Fruit fly (Drosophila melanogaster) whole organism, embryonic: ENCODE data around the gene CG45676.

Experiments
- B-H2 ChIP-seq: fragments of 200-800 bp; sonication (Bioruptor generic); optimal IDR thresholded peaks from 2 replicates; lab custom pipeline; 2018; ENCODE audit warnings: missing biosample characterization, mild to moderate bottlenecking, missing genetic modification characterization
- Blimp-1 ChIP-seq: fragments of 200-800 bp; sonication (Bioruptor generic); optimal IDR thresholded peaks from 3 replicates; lab custom pipeline; 2018; ENCODE audit warnings: missing biosample characterization, missing genetic modification characterization, mild to moderate bottlenecking, moderate library complexity, missing genetic modification reagents
- CG1024 ChIP-seq: fragments of 200-800 bp; sonication (Bioruptor generic); IDR thresholded peaks from 2 replicates; pipeline ENCODE4 v1.3.6; 2022; ENCODE audit warnings: missing biosample characterization, missing genetic modification characterization
- CG10274 ChIP-seq: fragments of 200-800 bp; sonication (Bioruptor generic); optimal IDR thresholded peaks from 3 replicates; lab custom pipeline; 2017; ENCODE audit warnings: missing biosample characterization, mild to moderate bottlenecking, missing genetic modification characterization
- CG1233 ChIP-seq: fragments of 200-800 bp; sonication (Bioruptor generic); optimal IDR thresholded peaks from 4 replicates; lab custom pipeline; 2018; ENCODE audit warnings: missing biosample characterization, mild to moderate bottlenecking, missing genetic modification characterization
- CG14710 ChIP-seq: fragments of 200-800 bp; sonication (Bioruptor generic); optimal IDR thresholded peaks from 3 replicates; lab custom pipeline; 2019; ENCODE audit warnings: missing biosample characterization, mild to moderate bottlenecking, missing genetic modification characterization, moderate library complexity
- CG15514 ChIP-seq: fragments of 200-800 bp; sonication (Bioruptor generic); optimal IDR thresholded peaks from 3 replicates; lab custom pipeline; 2017; ENCODE audit warnings: missing biosample characterization, missing genetic modification characterization, mild to moderate bottlenecking, moderate library complexity, missing genetic modification reagents
- CG17359 ChIP-seq: fragments of 200-800 bp; sonication (Bioruptor generic); optimal IDR thresholded peaks from 3 replicates; lab custom pipeline; 2018; ENCODE audit warnings: missing biosample characterization, mild to moderate bottlenecking, missing genetic modification characterization, moderate library complexity
- CG17829 ChIP-seq: fragments of 200-800 bp; optimal IDR thresholded peaks from 2 replicates; lab custom pipeline; 2019; ENCODE audit warnings: missing biosample characterization, mild to moderate bottlenecking, missing genetic modification characterization, moderate library complexity
- CG2129 ChIP-seq: fragments of 200-800 bp; sonication (Bioruptor generic); IDR thresholded peaks from 2 replicates; pipeline ENCODE4 v1.3.6; 2022; ENCODE audit warnings: missing biosample characterization, missing genetic modification characterization; ENCODE audit not compliant: partially characterized antibody
- CG30403 ChIP-seq: fragments of 200-800 bp; sonication (Bioruptor generic); optimal IDR thresholded peaks from 3 replicates; lab custom pipeline; 2016; ENCODE audit warnings: missing biosample characterization, missing genetic modification characterization
- CG3065 ChIP-seq: fragments of 200-800 bp; sonication (Bioruptor generic); optimal IDR thresholded peaks from 2 replicates; lab custom pipeline; 2016; ENCODE audit warnings: missing biosample characterization, missing genetic modification characterization
- CG3847 ChIP-seq: fragments of 200-800 bp; sonication (Bioruptor generic); IDR thresholded peaks from 2 replicates; pipeline ENCODE4 v1.3.6; 2022; ENCODE audit warnings: missing biosample characterization, missing genetic modification characterization
- CG3995 ChIP-seq: fragments of 200-800 bp; sonication (Bioruptor generic); optimal IDR thresholded peaks from 3 replicates; lab custom pipeline; 2016; ENCODE audit warnings: missing biosample characterization, missing genetic modification characterization
- CG6272 ChIP-seq: fragments of 200-800 bp; sonication (Bioruptor generic); IDR thresholded peaks from 2 replicates; pipeline ENCODE4 v1.3.6; 2022; ENCODE audit warnings: missing biosample characterization, missing genetic modification characterization
- CG6654 ChIP-seq: fragments of 200-800 bp; sonication (Bioruptor generic); optimal IDR thresholded peaks from 2 replicates; lab custom pipeline; 2017; ENCODE audit warnings: missing biosample characterization, mild to moderate bottlenecking, missing genetic modification characterization
- CG6791 ChIP-seq: fragments of 200-800 bp; sonication (Bioruptor generic); IDR thresholded peaks from 3 replicates; pipeline ENCODE4 v1.3.6; 2022; ENCODE audit warnings: missing biosample characterization, missing genetic modification characterization; ENCODE audit not compliant: partially characterized antibody
- CG7372 ChIP-seq: fragments of 200-800 bp; sonication (Bioruptor generic); IDR thresholded peaks from 2 replicates; pipeline ENCODE4 v1.3.6; 2022; ENCODE audit warnings: missing biosample characterization, missing genetic modification characterization
- CG8478 ChIP-seq: fragments of >200 bp; optimal IDR thresholded peaks from 2 replicates; lab custom pipeline; 2018
- CkIIα-i1 ChIP-seq: fragments of 200-800 bp; sonication (Bioruptor generic); IDR thresholded peaks from 2 replicates; pipeline ENCODE4 v1.3.6; 2022; ENCODE audit warnings: missing biosample characterization, missing genetic modification characterization
- CoRest ChIP-seq: fragments of 200-800 bp; sonication (Bioruptor generic); optimal IDR thresholded peaks from 3 replicates; lab custom pipeline; 2018; ENCODE audit warnings: missing biosample characterization, mild to moderate bottlenecking, missing genetic modification characterization, moderate library complexity
- Dfd ChIP-seq, 2 experiments: fragments of >200 bp; optimal IDR thresholded peaks; 2 replicates each; lab custom pipeline; 2017; ENCODE audit warnings: missing biosample characterization in 2 of 2, missing genetic modification characterization in 2 of 2
- Dp ChIP-seq: fragments of 200-800 bp; sonication (Bioruptor generic); optimal IDR thresholded peaks from 2 replicates; lab custom pipeline; 2018; ENCODE audit warnings: missing biosample characterization, mild to moderate bottlenecking, missing genetic modification characterization, moderate library complexity
- E2f2 ChIP-seq: fragments of 200-800 bp; sonication (Bioruptor generic); IDR thresholded peaks from 2 replicates; pipeline ENCODE4 v1.3.6; 2022; ENCODE audit warnings: missing biosample characterization, missing genetic modification characterization
- ERR ChIP-seq: fragments of 200-800 bp; sonication (Bioruptor generic); optimal IDR thresholded peaks from 2 replicates; lab custom pipeline; 2016; ENCODE audit warnings: missing biosample characterization, missing genetic modification characterization
- HmgD ChIP-seq: fragments of 200-800 bp; sonication (Bioruptor generic); optimal IDR thresholded peaks from 3 replicates; lab custom pipeline; 2016; ENCODE audit warnings: missing biosample characterization, missing genetic modification characterization
- NFAT ChIP-seq: fragments of 200-800 bp; sonication (Bioruptor generic); IDR thresholded peaks from 2 replicates; pipeline ENCODE4 v1.3.6; 2022; ENCODE audit warnings: missing biosample characterization, missing genetic modification characterization
- Side ChIP-seq: fragments of 200-800 bp; sonication (Bioruptor generic); optimal IDR thresholded peaks from 2 replicates; lab custom pipeline; 2016; ENCODE audit warnings: missing biosample characterization, missing genetic modification characterization
- Trl ChIP-seq, 3 experiments: fragments of >200 bp in 2 of 3; fragments of 200-800 bp in 1 of 3; sonication (Bioruptor generic) in 1 of 3; optimal IDR thresholded peaks; 2 replicates in 1 of 3; 3 replicates in 2 of 3; lab custom pipeline; 2016 to 2017; ENCODE audit warnings: missing biosample characterization in 1 of 3, missing genetic modification characterization in 1 of 3
- Xbp1 ChIP-seq: fragments of 200-800 bp; sonication (Bioruptor generic); optimal IDR thresholded peaks from 3 replicates; lab custom pipeline; 2016; ENCODE audit warnings: missing biosample characterization, mild to moderate bottlenecking, missing genetic modification characterization
- ash1 ChIP-seq: fragments of 200-800 bp; sonication (Bioruptor generic); optimal IDR thresholded peaks from 2 replicates; lab custom pipeline; 2018; ENCODE audit warnings: missing biosample characterization, mild to moderate bottlenecking, missing genetic modification characterization
- cas ChIP-seq: fragments of 200-800 bp; sonication (Bioruptor generic); IDR thresholded peaks from 2 replicates; pipeline ENCODE4 v1.3.6; 2022; ENCODE audit warnings: missing biosample characterization, missing genetic modification characterization
- chif ChIP-seq, 2 experiments: fragments of 200-800 bp; sonication (Bioruptor generic); optimal IDR thresholded peaks; 3 replicates each; lab custom pipeline; 2016; ENCODE audit warnings: missing biosample characterization in 2 of 2, missing genetic modification characterization in 2 of 2
- cwo ChIP-seq: fragments of 200-800 bp; sonication (Bioruptor generic); optimal IDR thresholded peaks from 3 replicates; lab custom pipeline; 2017; ENCODE audit warnings: missing biosample characterization, missing genetic modification characterization, mild to moderate bottlenecking, moderate library complexity, missing genetic modification reagents
- gce ChIP-seq: fragments of 200-800 bp; sonication (Bioruptor generic); IDR thresholded peaks from 3 replicates; pipeline ENCODE4 v1.3.6; 2022; ENCODE audit warnings: missing biosample characterization, missing genetic modification characterization
- gcm ChIP-seq: fragments of 200-800 bp; sonication (Bioruptor generic); optimal IDR thresholded peaks from 2 replicates; lab custom pipeline; 2019; ENCODE audit warnings: missing biosample characterization, mild to moderate bottlenecking, missing genetic modification characterization, moderate library complexity
- jumu ChIP-seq: fragments of 200-800 bp; sonication (Bioruptor generic); optimal IDR thresholded peaks from 3 replicates; lab custom pipeline; 2016; ENCODE audit warnings: missing biosample characterization, missing genetic modification characterization
- klu ChIP-seq: fragments of 200-800 bp; sonication (Bioruptor generic); IDR thresholded peaks from 2 replicates; pipeline ENCODE4 v1.3.6; 2022; ENCODE audit warnings: missing biosample characterization, missing genetic modification characterization
- lilli ChIP-seq: fragments of 200-800 bp; sonication (Bioruptor generic); optimal IDR thresholded peaks from 3 replicates; lab custom pipeline; 2016; ENCODE audit warnings: missing biosample characterization, missing genetic modification characterization
- mirr ChIP-seq: fragments of 200-800 bp; sonication (Bioruptor generic); optimal IDR thresholded peaks from 3 replicates; lab custom pipeline; 2018; ENCODE audit warnings: missing biosample characterization, mild to moderate bottlenecking, missing genetic modification characterization
- odd ChIP-seq: fragments of 200-800 bp; sonication (Bioruptor generic); optimal IDR thresholded peaks from 2 replicates; lab custom pipeline; 2017; ENCODE audit warnings: missing biosample characterization, mild to moderate bottlenecking, missing genetic modification characterization
- pros ChIP-seq: fragments of 200-800 bp; sonication (Bioruptor generic); optimal IDR thresholded peaks from 3 replicates; lab custom pipeline; 2019; ENCODE audit warnings: missing biosample characterization, mild to moderate bottlenecking, missing genetic modification characterization, moderate library complexity
- schlank ChIP-seq: fragments of 200-800 bp; sonication (Bioruptor generic); optimal IDR thresholded peaks from 2 replicates; lab custom pipeline; 2018; ENCODE audit warnings: missing biosample characterization, mild to moderate bottlenecking, missing genetic modification characterization
- sens ChIP-seq: fragments of 200-800 bp; sonication (Bioruptor generic); peaks from one replicate; lab custom pipeline; 2016; ENCODE audit warnings: missing biosample characterization, missing genetic modification characterization
- sqz ChIP-seq: fragments of 200-800 bp; sonication (Bioruptor generic); optimal IDR thresholded peaks from 3 replicates; lab custom pipeline; 2018; ENCODE audit warnings: missing biosample characterization, mild to moderate bottlenecking, missing genetic modification characterization
- tgo ChIP-seq: fragments of 200-800 bp; sonication (Bioruptor generic); IDR thresholded peaks from 3 replicates; pipeline ENCODE4 v1.3.6; 2022; ENCODE audit warnings: missing biosample characterization, missing genetic modification characterization
- tll ChIP-seq, 2 experiments: fragments of 200-800 bp in 1 of 2; fragments of >200 bp in 1 of 2; sonication (Bioruptor generic) in 1 of 2; optimal IDR thresholded peaks; 2 replicates each; lab custom pipeline; 2017 to 2019; ENCODE audit warnings: missing biosample characterization in 2 of 2, missing genetic modification characterization in 2 of 2, mild to moderate bottlenecking in 1 of 2, moderate library complexity in 1 of 2
- tx ChIP-seq: fragments of 200-800 bp; sonication (Bioruptor generic); optimal IDR thresholded peaks from 2 replicates; lab custom pipeline; 2016; ENCODE audit warnings: missing biosample characterization, missing genetic modification characterization
- vvl ChIP-seq: fragments of 200-800 bp; sonication (Bioruptor generic); IDR thresholded peaks from 2 replicates; pipeline ENCODE4 v1.3.6; 2022; ENCODE audit warnings: missing biosample characterization, missing genetic modification characterization
- wek ChIP-seq: fragments of 200-800 bp; sonication (Bioruptor generic); optimal IDR thresholded peaks from 3 replicates; lab custom pipeline; 2018; ENCODE audit warnings: missing biosample characterization, mild to moderate bottlenecking, missing genetic modification characterization, moderate library complexity

CG45676 gene

dm6 chr3R:11454210-11454904, 35.7 kb downstream of the CG45676 start (continued):
- TF ChIP-seq Dfd (GFP tag; optimal IDR thresholded peaks at IDR 0.05; lab: Kevin White, UChicago) (no peak), Blimp-1 (GFP tag; lab: Kevin White, UChicago) (peak; percentile 16), CG3847 (GFP tag; lab: Robert Waterston, UW) (peak; percentile 70), CG10274 (peak; percentile 97), gce (GFP tag; lab: Robert Waterston, UW) (no peak), mirr (GFP tag; lab: Kevin White, UChicago) (no peak), CkIIα-i1 (GFP tag; lab: Robert Waterston, UW) (no peak), CG14710 (tag; lab: Kevin White, UChicago) (no peak), HmgD (GFP tag; lab: Kevin White, UChicago) (no peak), ERR (no peak), wek (GFP tag; lab: Kevin White, UChicago) (no peak), tx (GFP tag; lab: Kevin White, UChicago) (peak; percentile 36), CG1233 (GFP tag; lab: Kevin White, UChicago) (peak; percentile 41), CG2129 (no peak), cwo (GFP tag; lab: Kevin White, UChicago) (peak; percentile 56), CG3065 (GFP tag; lab: Kevin White, UChicago) (no peak), CG6791 (GFP tag; lab: Robert Waterston, UW) (no peak), CG7372 (GFP tag; lab: Robert Waterston, UW) (peak; percentile 64), NFAT (peak; percentile 39; the same call in 1 of the 2 replicates), tll (GFP tag; optimal IDR thresholded peaks at IDR 0.05; lab: Kevin White, UChicago) (no peak), Xbp1 (GFP tag; lab: Kevin White, UChicago) (peak; percentile 49), CG3995 (GFP tag; lab: Kevin White, UChicago) (peak; percentile 58), Dp (GFP tag; lab: Kevin White, UChicago) (no peak), jumu (GFP tag; lab: Kevin White, UChicago) (no peak), tgo (GFP tag; lab: Robert Waterston, UW) (peak; percentile 59; the same call in 2 of the 3 replicates), cas (GFP tag; lab: Robert Waterston, UW) (no peak), sens (GFP tag; lab: Kevin White, UChicago) (peak; percentile 68), Trl (optimal IDR thresholded peaks at IDR 0.05; lab: Kevin White, UChicago) (no peak), Trl (GFP tag; optimal IDR thresholded peaks at IDR 0.05; lab: Kevin White, UChicago) (no peak), CG17829 (tag; lab: Kevin White, UChicago) (no peak), lilli (GFP tag; lab: Kevin White, UChicago) (peak; percentile 70), odd (GFP tag; lab: Kevin White, UChicago) (no peak), Side (GFP tag; lab: Kevin White, UChicago) (no peak), CG6272 (GFP tag; lab: Robert Waterston, UW) (no peak; the same call in 1 of the 2 replicates), CG30403 (GFP tag; lab: Kevin White, UChicago) (peak; percentile 76), CG6654 (no peak), klu (peak; percentile 54; the same call in 1 of the 2 replicates), pros (GFP tag; lab: Kevin White, UChicago) (no peak), schlank (tag; lab: Kevin White, UChicago) (peak; percentile 40), CG1024 (GFP tag; lab: Robert Waterston, UW) (no peak), gcm (GFP tag; lab: Kevin White, UChicago) (no peak), CG17359 (tag; lab: Kevin White, UChicago) (peak; percentile 47), B-H2 (GFP tag; lab: Kevin White, UChicago) (no peak), E2f2 (GFP tag; lab: Robert Waterston, UW) (peak; percentile 33), vvl (0 out of 2 replicates have a peak, but pooled peaks have one; percentile 31), chif (GFP tag; optimal IDR thresholded peaks at IDR 0.05; lab: Kevin White, UChicago) (no peak), CoRest (tag; lab: Kevin White, UChicago) (peak; percentile 80), sqz (GFP tag; lab: Kevin White, UChicago) (no peak), CG8478 (lab: Kevin White, UChicago) (no peak), ash1 (GFP tag; lab: Kevin White, UChicago) (no peak), CG15514 (peak; percentile 40)
